Fruit fly (Drosophila melanogaster) whole organism, embryonic: ENCODE measurements around the gene Neu2.
A peak's percentile ranks its signal among the peaks of the same experiment; 100 is the strongest.

ENCODE experiments used
- BtbVII ChIP-seq: fragments of 200-800 bp; sonication (Bioruptor generic); optimal IDR thresholded peaks from 3 replicates; lab custom pipeline; 2017; ENCODE audit warnings: missing biosample characterization, mild to moderate bottlenecking, missing genetic modification characterization
- CG10274 ChIP-seq: fragments of 200-800 bp; sonication (Bioruptor generic); optimal IDR thresholded peaks from 3 replicates; lab custom pipeline; 2017; ENCODE audit warnings: missing biosample characterization, mild to moderate bottlenecking, missing genetic modification characterization
- CG11093 ChIP-seq: fragments of 200-800 bp; sonication (Bioruptor generic); IDR thresholded peaks from 3 replicates; pipeline ENCODE4 v1.3.6; 2022; ENCODE audit warnings: missing biosample characterization, missing genetic modification characterization
- CG11560 ChIP-seq: fragments of 200-800 bp; sonication (Bioruptor generic); IDR thresholded peaks from 3 replicates; pipeline ENCODE4 v1.3.6; 2022; ENCODE audit warnings: missing biosample characterization, missing genetic modification characterization
- CG12155 ChIP-seq: fragments of 200-800 bp; sonication (Bioruptor generic); optimal IDR thresholded peaks from 3 replicates; lab custom pipeline; 2016; ENCODE audit warnings: missing biosample characterization, missing genetic modification characterization
- CG1233 ChIP-seq: fragments of 200-800 bp; sonication (Bioruptor generic); optimal IDR thresholded peaks from 4 replicates; lab custom pipeline; 2018; ENCODE audit warnings: missing biosample characterization, mild to moderate bottlenecking, missing genetic modification characterization
- CG16815 ChIP-seq: fragments of 200-800 bp; sonication (Bioruptor generic); optimal IDR thresholded peaks from 3 replicates; lab custom pipeline; 2017; ENCODE audit warnings: missing biosample characterization, mild to moderate bottlenecking, missing genetic modification characterization
- CG18476 ChIP-seq: fragments of 200-800 bp; sonication (Bioruptor generic); optimal IDR thresholded peaks from 2 replicates; lab custom pipeline; 2016; ENCODE audit warnings: missing biosample characterization, mild to moderate bottlenecking, missing genetic modification characterization
- CG18764 ChIP-seq: fragments of 200-800 bp; sonication (Bioruptor generic); optimal IDR thresholded peaks from 3 replicates; lab custom pipeline; 2016; ENCODE audit warnings: missing biosample characterization, missing genetic modification characterization
- CG2202 ChIP-seq: fragments of 200-800 bp; sonication (Bioruptor generic); optimal IDR thresholded peaks from 2 replicates; lab custom pipeline; 2018; ENCODE audit warnings: missing biosample characterization, mild to moderate bottlenecking, missing genetic modification characterization
- CG30431 ChIP-seq: fragments of 200-800 bp; sonication (Bioruptor generic); optimal IDR thresholded peaks from 2 replicates; lab custom pipeline; 2017; ENCODE audit warnings: missing biosample characterization, missing genetic modification characterization
- CG34224 ChIP-seq: fragments of 200-800 bp; sonication (Bioruptor generic); IDR thresholded peaks from 3 replicates; pipeline ENCODE4 v1.3.6; 2022; ENCODE audit warnings: missing biosample characterization, missing genetic modification characterization; ENCODE audit not compliant: partially characterized antibody
- CG4424 ChIP-seq: fragments of 200-800 bp; sonication (Bioruptor generic); optimal IDR thresholded peaks from 3 replicates; lab custom pipeline; 2016; ENCODE audit warnings: missing biosample characterization, missing genetic modification characterization
- CG7372 ChIP-seq: fragments of 200-800 bp; sonication (Bioruptor generic); IDR thresholded peaks from 2 replicates; pipeline ENCODE4 v1.3.6; 2022; ENCODE audit warnings: missing biosample characterization, missing genetic modification characterization
- CG7556 ChIP-seq: fragments of 200-800 bp; sonication (Bioruptor generic); optimal IDR thresholded peaks from 2 replicates; lab custom pipeline; 2017; ENCODE audit warnings: missing biosample characterization, mild to moderate bottlenecking, missing genetic modification characterization
- CG8924 ChIP-seq: fragments of 200-800 bp; optimal IDR thresholded peaks from 3 replicates; lab custom pipeline; 2019; ENCODE audit warnings: missing biosample characterization, mild to moderate bottlenecking, missing genetic modification characterization, moderate library complexity
- CG9932 ChIP-seq: fragments of 200-800 bp; sonication (Bioruptor generic); IDR thresholded peaks from 2 replicates; pipeline ENCODE4 v1.3.6; 2022; ENCODE audit warnings: missing biosample characterization, missing genetic modification characterization
- E2f2 ChIP-seq: fragments of 200-800 bp; sonication (Bioruptor generic); IDR thresholded peaks from 2 replicates; pipeline ENCODE4 v1.3.6; 2022; ENCODE audit warnings: missing biosample characterization, missing genetic modification characterization
- Ets65A ChIP-seq: fragments of 200-800 bp; sonication (Bioruptor generic); peaks from one replicate; lab custom pipeline; 2016; ENCODE audit warnings: missing biosample characterization, missing genetic modification characterization
- Fer2 ChIP-seq: fragments of 200-800 bp; sonication (Bioruptor generic); optimal IDR thresholded peaks from 2 replicates; lab custom pipeline; 2018; ENCODE audit warnings: missing biosample characterization, mild to moderate bottlenecking, missing genetic modification characterization, moderate library complexity
- Gug ChIP-seq: fragments of 200-800 bp; sonication (Bioruptor generic); IDR thresholded peaks from 4 replicates; pipeline ENCODE4 v1.3.6; 2022; ENCODE audit warnings: missing biosample characterization, missing genetic modification characterization
- Hey ChIP-seq: fragments of 200-800 bp; sonication (Bioruptor generic); optimal IDR thresholded peaks from 3 replicates; lab custom pipeline; 2018; ENCODE audit warnings: missing biosample characterization, mild to moderate bottlenecking, missing genetic modification characterization
- Hr51 ChIP-seq, 2 experiments: fragments of 200-800 bp; sonication (Bioruptor generic); optimal IDR thresholded peaks; 2 replicates in 1 of 2; 3 replicates in 1 of 2; lab custom pipeline; 2016 to 2018; ENCODE audit warnings: missing biosample characterization in 2 of 2, missing genetic modification characterization in 2 of 2, mild to moderate bottlenecking in 1 of 2, moderate library complexity in 1 of 2
- Hsf ChIP-seq: fragments of 200-800 bp; sonication (Bioruptor generic); optimal IDR thresholded peaks from 3 replicates; lab custom pipeline; 2016; ENCODE audit warnings: missing biosample characterization, missing genetic modification characterization
- Pdp1 ChIP-seq, 2 experiments: fragments of 200-800 bp; sonication (Bioruptor generic); optimal IDR thresholded peaks; 3 replicates each; lab custom pipeline; 2016; ENCODE audit warnings: missing biosample characterization in 2 of 2, missing genetic modification characterization in 2 of 2, mild to moderate bottlenecking in 1 of 2, moderate library complexity in 1 of 2
- Ptx1 ChIP-seq: fragments of 200-800 bp; sonication (Bioruptor generic); IDR thresholded peaks from 2 replicates; pipeline ENCODE4 v1.3.6; 2022; ENCODE audit warnings: missing biosample characterization, missing genetic modification characterization
- Six4 ChIP-seq: fragments of 200-800 bp; sonication (Bioruptor generic); optimal IDR thresholded peaks from 2 replicates; lab custom pipeline; 2016; ENCODE audit warnings: missing biosample characterization, missing genetic modification characterization
- Sox102F ChIP-seq: fragments of 200-800 bp; sonication (Bioruptor generic); optimal IDR thresholded peaks from 2 replicates; lab custom pipeline; 2018; ENCODE audit warnings: missing biosample characterization, mild to moderate bottlenecking, missing genetic modification characterization, moderate library complexity
- amos ChIP-seq: fragments of 200-800 bp; sonication (Bioruptor generic); IDR thresholded peaks from 2 replicates; pipeline ENCODE4 v1.3.6; 2022; ENCODE audit warnings: missing biosample characterization, missing genetic modification characterization; ENCODE audit not compliant: partially characterized antibody
- br ChIP-seq: fragments of >200 bp; optimal IDR thresholded peaks from 2 replicates; lab custom pipeline; 2017
- cas ChIP-seq: fragments of 200-800 bp; sonication (Bioruptor generic); IDR thresholded peaks from 2 replicates; pipeline ENCODE4 v1.3.6; 2022; ENCODE audit warnings: missing biosample characterization, missing genetic modification characterization
- chm ChIP-seq: fragments of 200-800 bp; sonication (Bioruptor generic); IDR thresholded peaks from 2 replicates; pipeline ENCODE4 v1.3.6; 2022; ENCODE audit warnings: missing biosample characterization, missing genetic modification characterization
- crc ChIP-seq: fragments of 200-800 bp; sonication (Bioruptor generic); optimal IDR thresholded peaks from 2 replicates; lab custom pipeline; 2016; ENCODE audit warnings: missing biosample characterization, missing genetic modification characterization
- dmrt99B ChIP-seq: fragments of 200-800 bp; sonication (Bioruptor generic); optimal IDR thresholded peaks from 2 replicates; lab custom pipeline; 2018; ENCODE audit warnings: missing biosample characterization, mild to moderate bottlenecking, missing genetic modification characterization, moderate library complexity
- dysf ChIP-seq: fragments of 200-800 bp; sonication (Bioruptor generic); IDR thresholded peaks from 3 replicates; pipeline ENCODE4 v1.3.6; 2022; ENCODE audit warnings: missing biosample characterization, missing genetic modification characterization
- emc ChIP-seq: fragments of 200-800 bp; sonication (Bioruptor generic); optimal IDR thresholded peaks from 2 replicates; lab custom pipeline; 2016; ENCODE audit warnings: missing biosample characterization, missing genetic modification characterization
- gcm ChIP-seq: fragments of 200-800 bp; sonication (Bioruptor generic); optimal IDR thresholded peaks from 2 replicates; lab custom pipeline; 2019; ENCODE audit warnings: missing biosample characterization, mild to moderate bottlenecking, missing genetic modification characterization, moderate library complexity
- gsb ChIP-seq: fragments of 200-800 bp; sonication (Bioruptor generic); IDR thresholded peaks from 2 replicates; pipeline ENCODE4 v1.3.6; 2022; ENCODE audit warnings: missing biosample characterization, missing genetic modification characterization
- lov ChIP-seq, 2 experiments: fragments of 200-800 bp in 1 of 2; fragments of >200 bp in 1 of 2; sonication (Bioruptor generic) in 1 of 2; IDR thresholded peaks in 1 of 2; optimal IDR thresholded peaks in 1 of 2; 2 replicates in 1 of 2; 3 replicates in 1 of 2; pipeline versions ENCODE4 v1.3.6 to Lab custom; 2017 to 2022; ENCODE audit warnings: missing biosample characterization in 1 of 2, missing genetic modification characterization in 1 of 2
- nau ChIP-seq: fragments of 200-800 bp; sonication (Bioruptor generic); optimal IDR thresholded peaks from 3 replicates; lab custom pipeline; 2017; ENCODE audit warnings: missing biosample characterization, mild to moderate bottlenecking, missing genetic modification characterization, missing genetic modification reagents
- nmo ChIP-seq: fragments of 200-800 bp; sonication (Bioruptor generic); optimal IDR thresholded peaks from 2 replicates; lab custom pipeline; 2018; ENCODE audit warnings: missing biosample characterization, mild to moderate bottlenecking, missing genetic modification characterization, moderate library complexity
- phol ChIP-seq: fragments of 200-800 bp; sonication (Bioruptor generic); optimal IDR thresholded peaks from 3 replicates; lab custom pipeline; 2018; ENCODE audit warnings: missing biosample characterization, mild to moderate bottlenecking, missing genetic modification characterization, moderate library complexity
- rib ChIP-seq: fragments of 200-800 bp; sonication (Bioruptor generic); IDR thresholded peaks from 2 replicates; pipeline ENCODE4 v1.3.6; 2022; ENCODE audit warnings: missing biosample characterization, missing genetic modification characterization
- sd ChIP-seq: fragments of 200-800 bp; sonication (Bioruptor generic); optimal IDR thresholded peaks from 3 replicates; lab custom pipeline; 2018; ENCODE audit warnings: missing biosample characterization, mild to moderate bottlenecking, missing genetic modification characterization, moderate library complexity
- sim ChIP-seq: fragments of 200-800 bp; sonication (Bioruptor generic); IDR thresholded peaks from 2 replicates; pipeline ENCODE4 v1.3.6; 2022; ENCODE audit warnings: missing biosample characterization, missing genetic modification characterization
- sisA ChIP-seq: fragments of 200-800 bp; sonication (Bioruptor generic); IDR thresholded peaks from 2 replicates; pipeline ENCODE4 v1.3.6; 2022; ENCODE audit warnings: missing biosample characterization, missing genetic modification characterization
- sqz ChIP-seq: fragments of 200-800 bp; sonication (Bioruptor generic); optimal IDR thresholded peaks from 3 replicates; lab custom pipeline; 2018; ENCODE audit warnings: missing biosample characterization, mild to moderate bottlenecking, missing genetic modification characterization
- sr ChIP-seq: fragments of 200-800 bp; sonication (Bioruptor generic); IDR thresholded peaks from 3 replicates; pipeline ENCODE4 v1.3.6; 2022; ENCODE audit warnings: missing biosample characterization, missing genetic modification characterization
- unc-4 ChIP-seq: fragments of 200-800 bp; sonication (Bioruptor generic); IDR thresholded peaks from 2 replicates; pipeline ENCODE4 v1.3.6; 2022; ENCODE audit warnings: missing biosample characterization, missing genetic modification characterization; ENCODE audit not compliant: partially characterized antibody
- z ChIP-seq: fragments of 200-800 bp; sonication (Bioruptor generic); IDR thresholded peaks from 3 replicates; pipeline ENCODE4 v1.3.6; 2022; ENCODE audit warnings: missing biosample characterization, missing genetic modification characterization
- zf30C ChIP-seq: fragments of 200-800 bp; sonication (Bioruptor generic); optimal IDR thresholded peaks from 3 replicates; lab custom pipeline; 2018; ENCODE audit warnings: missing biosample characterization, mild to moderate bottlenecking, missing genetic modification characterization

Neu2 gene

dm6 chr3L:21462860-21463259 lies 27.5 kb downstream of the Neu2 start (continued):
- TF ChIP-seq CG11093 (GFP tag; lab: Robert Waterston, UW): no peak
- no peak for TF ChIP-seq cas (GFP tag; lab: Robert Waterston, UW)
- no peak for TF ChIP-seq gsb (GFP tag; lab: Robert Waterston, UW)
- TF ChIP-seq gcm (GFP tag; lab: Kevin White, UChicago): no peak
- TF ChIP-seq CG18764 (GFP tag; lab: Kevin White, UChicago): no peak
- peak; percentile 58 for TF ChIP-seq phol (tag; lab: Kevin White, UChicago)
- peak; percentile 21 for TF ChIP-seq Sox102F (GFP tag; lab: Kevin White, UChicago)
- TF ChIP-seq chm (GFP tag; lab: Robert Waterston, UW): no peak
- no peak for TF ChIP-seq sr
- peak; percentile 20 for TF ChIP-seq CG4424 (GFP tag; lab: Kevin White, UChicago)
- no peak for TF ChIP-seq CG11560
- TF ChIP-seq z: no peak
- no peak for TF ChIP-seq CG10274 (GFP tag; lab: Kevin White, UChicago)
- TF ChIP-seq CG8924: peak; percentile 10
- no peak for TF ChIP-seq BtbVII
- no peak for TF ChIP-seq emc
- TF ChIP-seq dysf: no peak
- TF ChIP-seq Pdp1 (GFP tag; optimal IDR thresholded peaks at IDR 0.05; lab: Kevin White, UChicago): no peak
- no peak for TF ChIP-seq Six4 (GFP tag; lab: Kevin White, UChicago)
- TF ChIP-seq Fer2 (tag; lab: Kevin White, UChicago): no peak
- TF ChIP-seq CG18476 (GFP tag; lab: Kevin White, UChicago): no peak
- TF ChIP-seq rib (GFP tag; lab: Robert Waterston, UW): no peak
- no peak for TF ChIP-seq unc-4 (GFP tag; lab: Robert Waterston, UW)
- TF ChIP-seq dmrt99B (tag; lab: Kevin White, UChicago): no peak
- no peak for TF ChIP-seq sd (tag; lab: Kevin White, UChicago)
- no peak for TF ChIP-seq CG30431 (GFP tag; lab: Kevin White, UChicago)
- no peak for TF ChIP-seq Hey
- no peak for TF ChIP-seq br (lab: Kevin White, UChicago)
- TF ChIP-seq nau (GFP tag; lab: Kevin White, UChicago): no peak
- TF ChIP-seq nmo: peak; percentile 64
- no peak for TF ChIP-seq CG12155
- TF ChIP-seq Hsf (GFP tag; lab: Kevin White, UChicago): no peak
- no peak for TF ChIP-seq E2f2 (GFP tag; lab: Robert Waterston, UW)
- TF ChIP-seq crc: no peak
- no peak for TF ChIP-seq sqz
- peak; percentile 2 for TF ChIP-seq CG1233 (GFP tag; lab: Kevin White, UChicago)
- no peak for TF ChIP-seq Ets65A
- no peak for TF ChIP-seq amos (GFP tag; lab: Robert Waterston, UW)
- peak; percentile 28 for TF ChIP-seq CG16815 (GFP tag; lab: Kevin White, UChicago)
- TF ChIP-seq Hr51 (GFP tag; optimal IDR thresholded peaks at IDR 0.05; lab: Kevin White, UChicago): no peak
- TF ChIP-seq lov (optimal IDR thresholded peaks at IDR 0.05; lab: Kevin White, UChicago): no peak
- TF ChIP-seq lov (GFP tag; IDR thresholded peaks at IDR 0.05; lab: Robert Waterston, UW): no peak
- TF ChIP-seq zf30C (GFP tag; lab: Kevin White, UChicago): peak; percentile 48
- TF ChIP-seq CG7556 (GFP tag; lab: Kevin White, UChicago): peak; percentile 51
- no peak for TF ChIP-seq CG34224
- no peak for TF ChIP-seq Gug (GFP tag; lab: Robert Waterston, UW)
- no peak for TF ChIP-seq CG7372
- TF ChIP-seq CG9932 (GFP tag; lab: Robert Waterston, UW): no peak
- TF ChIP-seq sim: no peak
- TF ChIP-seq sisA (GFP tag; lab: Robert Waterston, UW): 0 out of 2 replicates have a peak, but pooled peaks have one; percentile 6
- no peak for TF ChIP-seq Ptx1 (GFP tag; lab: Robert Waterston, UW)
- no peak for TF ChIP-seq CG2202 (tag; lab: Kevin White, UChicago)
